Fruit fly (Drosophila melanogaster) whole organism, wandering third instar larva: Measurements from ENCODE around the gene CG10638.

Source experiments
- CG9705 ChIP-seq: fragments of 200-800 bp; sonication (Bioruptor generic); optimal IDR thresholded peaks from 2 replicates; lab custom pipeline; 2018; ENCODE audit warnings: missing biosample characterization, mild to moderate bottlenecking, missing genetic modification characterization
- Hnf4 ChIP-seq: fragments of 200-800 bp; sonication (Bioruptor generic); optimal IDR thresholded peaks from 2 replicates; lab custom pipeline; 2016; ENCODE audit warnings: missing biosample characterization, mild to moderate bottlenecking, missing genetic modification characterization
- Sp1 ChIP-seq: fragments of 200-800 bp; sonication (Bioruptor generic); optimal IDR thresholded peaks from 3 replicates; lab custom pipeline; 2019; ENCODE audit warnings: missing biosample characterization, mild to moderate bottlenecking, missing genetic modification characterization, moderate library complexity
- br ChIP-seq: fragments of 200-800 bp; sonication (Bioruptor generic); optimal IDR thresholded peaks from 2 replicates; lab custom pipeline; 2016; ENCODE audit warnings: missing biosample characterization, missing genetic modification characterization
- dmrt93B ChIP-seq: fragments of 200-800 bp; sonication (Bioruptor generic); optimal IDR thresholded peaks from 2 replicates; lab custom pipeline; 2018; ENCODE audit warnings: missing biosample characterization, mild to moderate bottlenecking, missing genetic modification characterization
- sv ChIP-seq: fragments of 200-800 bp; sonication (Bioruptor generic); optimal IDR thresholded peaks from 3 replicates; lab custom pipeline; 2016; ENCODE audit warnings: missing biosample characterization, missing genetic modification characterization

CG10638 gene

dm6 chr3L:12453529-12453928, 47.6 kb downstream of the CG10638 start:
- TF ChIP-seq br (GFP tag; lab: Kevin White, UChicago): no peak
- TF ChIP-seq CG9705 (GFP tag; lab: Kevin White, UChicago): no peak
- TF ChIP-seq dmrt93B: no peak
- no peak for TF ChIP-seq Hnf4 (GFP tag; lab: Kevin White, UChicago)
- no peak for TF ChIP-seq Sp1
- no peak for TF ChIP-seq sv (GFP tag; lab: Kevin White, UChicago)
